Worm (Caenorhabditis elegans) whole organism, L4 larva: ENCODE measurements around the gene tre-2.
A peak's percentile ranks its signal among the peaks of the same experiment; 100 is the strongest.

Experiments
- ceh-28 ChIP-seq: fragments of 150-350 bp; optimal IDR thresholded peaks from 2 replicates; lab custom pipeline; 2014; ENCODE audit warnings: missing biosample characterization, missing genetic modification reagents, missing genetic modification characterization
- ces-1 ChIP-seq: fragments of 150-350 bp; sonication (generic microtip); optimal IDR thresholded peaks from 4 replicates; lab custom pipeline; 2014; ENCODE audit warnings: missing biosample characterization, missing genetic modification reagents, missing genetic modification characterization
- fkh-10 ChIP-seq: fragments of 150-350 bp; optimal IDR thresholded peaks from 2 replicates; lab custom pipeline; 2014; ENCODE audit warnings: missing biosample characterization, missing genetic modification reagents, missing genetic modification characterization
- lin-13 ChIP-seq: fragments of 150-350 bp; optimal IDR thresholded peaks from 2 replicates; lab custom pipeline; 2014; ENCODE audit warnings: missing biosample characterization, missing genetic modification reagents, missing genetic modification characterization
- mdl-1 ChIP-seq, 2 experiments: fragments of 150-350 bp in 1 of 2; sonication (generic microtip) in 1 of 2; optimal IDR thresholded peaks; 2 replicates each; lab custom pipeline; 2014 to 2017; ENCODE audit warnings: missing biosample characterization in 2 of 2, missing genetic modification characterization in 2 of 2
- nhr-10 ChIP-seq: fragments of 150-350 bp; optimal IDR thresholded peaks from 2 replicates; lab custom pipeline; 2014; ENCODE audit warnings: missing biosample characterization, missing genetic modification characterization
- nhr-48 ChIP-seq: sonication (generic microtip); optimal IDR thresholded peaks from 2 replicates; lab custom pipeline; 2016; ENCODE audit warnings: mild to moderate bottlenecking, missing genetic modification characterization, missing compliant biosample characterization
- pha-4 ChIP-seq, 2 experiments: fragments of 150-350 bp in 1 of 2; fragments of 200-800 bp in 1 of 2; sonication (Bioruptor generic) in 1 of 2; IDR thresholded peaks in 1 of 2; optimal IDR thresholded peaks in 1 of 2; 2 replicates each; pipeline versions ENCODE4 v1.3.6 to Lab custom; 2014 to 2022; ENCODE audit warnings: missing genetic modification characterization in 2 of 2, missing genetic modification reagents in 2 of 2, missing biosample characterization in 1 of 2, missing compliant biosample characterization in 1 of 2
- snpc-4 ChIP-seq: fragments of 150-350 bp; optimal IDR thresholded peaks from 2 replicates; lab custom pipeline; 2014; ENCODE audit warnings: missing biosample characterization, missing genetic modification characterization
- unc-39 ChIP-seq: sonication (generic microtip); optimal IDR thresholded peaks from 2 replicates; lab custom pipeline; 2017; ENCODE audit warnings: missing biosample characterization, missing genetic modification characterization
- unc-62 ChIP-seq, 3 experiments: fragments of 150-350 bp in 1 of 3; sonication (generic microtip); optimal IDR thresholded peaks in 2 of 3; peaks in 1 of 3; 1 replicate in 1 of 3; 2 replicates in 2 of 3; lab custom pipeline; 2014 to 2017; ENCODE audit warnings: missing biosample characterization in 3 of 3, missing genetic modification characterization in 3 of 3, missing genetic modification reagents in 3 of 3, missing genotype in 1 of 3

ce11 chrIV:6829902-6830301, 53.3 kb downstream of the tre-2 start, which contains the start of gene H20E11.1:
- TF ChIP-seq nhr-48 (no peak), unc-39 (tag; lab: Kevin White, UChicago) (no peak), unc-62 (GFP tag; optimal IDR thresholded peaks at IDR 0.05 in 1 of 2; lab: Kevin White, UChicago) (peak in 1 of 2 experiments; percentile 70), unc-62 (tag; optimal IDR thresholded peaks at IDR 0.05; lab: Kevin White, UChicago) (no peak), ces-1 (GFP tag; lab: Kevin White, UChicago) (no peak), mdl-1 (tag; optimal IDR thresholded peaks at IDR 0.05; lab: Kevin White, UChicago) (no peak), pha-4 (GFP tag; IDR thresholded peaks at IDR 0.05; lab: Robert Waterston, UW) (no peak), pha-4 (tag; optimal IDR thresholded peaks at IDR 0.05; lab: Kevin White, UChicago) (no peak), ceh-28 (tag; lab: Kevin White, UChicago) (no peak), lin-13 (no peak), snpc-4 (tag; lab: Kevin White, UChicago) (no peak), fkh-10 (GFP tag; lab: Kevin White, UChicago) (no peak), nhr-10 (tag; lab: Kevin White, UChicago) (no peak)
